Worm (Caenorhabditis elegans) whole organism, early embryonic: Measurements from ENCODE around the gene pes-9.

ENCODE experiments used
- B0310.2 ChIP-seq: sonication (generic microtip); optimal IDR thresholded peaks from 2 replicates; lab custom pipeline; 2016; ENCODE audit warnings: mild to moderate bottlenecking, missing genetic modification characterization, missing compliant biosample characterization
- F13C5.2 ChIP-seq: sonication (generic microtip); optimal IDR thresholded peaks from 2 replicates; lab custom pipeline; 2017; ENCODE audit warnings: mild to moderate bottlenecking, missing genetic modification characterization, inconsistent platforms, missing compliant biosample characterization
- aly-1 ChIP-seq: sonication (generic microtip); optimal IDR thresholded peaks from 2 replicates; lab custom pipeline; 2016; ENCODE audit warnings: missing genetic modification characterization, missing compliant biosample characterization
- ama-1 ChIP-seq: fragments of 150-350 bp; optimal IDR thresholded peaks from 2 replicates; lab custom pipeline; 2014
- ceh-13 ChIP-seq: fragments of 200-800 bp; sonication (Bioruptor generic); optimal IDR thresholded peaks from 2 replicates; lab custom pipeline; 2018; ENCODE audit warnings: mild to moderate bottlenecking, missing genetic modification characterization, missing compliant biosample characterization
- ceh-36 ChIP-seq: sonication (generic microtip); optimal IDR thresholded peaks from 2 replicates; lab custom pipeline; 2016; ENCODE audit warnings: missing genetic modification characterization, inconsistent platforms, missing compliant biosample characterization
- ets-7 ChIP-seq: sonication (generic microtip); optimal IDR thresholded peaks from 2 replicates; lab custom pipeline; 2016; ENCODE audit warnings: missing genotype, missing genetic modification characterization, missing compliant biosample characterization
- flt-1 ChIP-seq: fragments of 200-800 bp; sonication (Bioruptor generic); IDR thresholded peaks from 2 replicates; pipeline ENCODE4 v1.3.6; 2022; ENCODE audit warnings: missing genetic modification characterization, missing compliant biosample characterization
- hmbx-1 ChIP-seq: sonication (generic microtip); optimal IDR thresholded peaks from 2 replicates; lab custom pipeline; 2016; ENCODE audit warnings: mild to moderate bottlenecking, missing genetic modification characterization, missing compliant biosample characterization
- hmg-4 ChIP-seq: fragments of 200-800 bp; sonication (Bioruptor generic); optimal IDR thresholded peaks from 2 replicates; lab custom pipeline; 2018; ENCODE audit warnings: mild to moderate bottlenecking, missing genetic modification characterization, missing compliant biosample characterization
- hnd-1 ChIP-seq: sonication (generic microtip); optimal IDR thresholded peaks from 2 replicates; lab custom pipeline; 2016; ENCODE audit warnings: missing genetic modification characterization, missing compliant biosample characterization
- pes-1 ChIP-seq: fragments of 200-800 bp; sonication (Bioruptor generic); IDR thresholded peaks from 2 replicates; pipeline ENCODE4 v1.3.6; 2022; ENCODE audit warnings: missing genetic modification reagents, missing genetic modification characterization, missing compliant biosample characterization
- sea-1 ChIP-seq: fragments of 200-800 bp; sonication (Bioruptor generic); conservative IDR thresholded peaks from 2 replicates; pipeline ENCODE4 v1.3.6; 2022; ENCODE audit warnings: missing genetic modification characterization, missing compliant biosample characterization
- tbx-11 ChIP-seq: fragments of 200-800 bp; sonication (Bioruptor generic); IDR thresholded peaks from 2 replicates; pipeline ENCODE4 v1.3.6; 2022; ENCODE audit warnings: missing genetic modification characterization, missing compliant biosample characterization
- tbx-37 ChIP-seq: fragments of 200-800 bp; sonication (Bioruptor generic); conservative IDR thresholded peaks from 2 replicates; pipeline ENCODE4 v1.3.6; 2022; ENCODE audit warnings: missing genetic modification reagents, missing genetic modification characterization, missing compliant biosample characterization
- tra-4 ChIP-seq: sonication (generic microtip); optimal IDR thresholded peaks from 2 replicates; lab custom pipeline; 2017; ENCODE audit warnings: missing genetic modification characterization, missing compliant biosample characterization

pes-9 gene

ce11 chrV:14558757-14559156 is 38.1 kb downstream of the pes-9 start, which contains the start of gene C53A5.9:
C53A5.9 (minus strand) TSS chrV:14558857.
- TF ChIP-seq aly-1 (tag; lab: Kevin White, UChicago): no peak

ce11 chrV:14556187-14556586 is 40.6 kb downstream of the pes-9 start, which contains the start of gene srg-47:
srg-47 (minus strand) TSS chrV:14556287.
- TF ChIP-seq ama-1 (lab: Kevin White, UChicago) (no peak), F13C5.2 (tag; lab: Kevin White, UChicago) (no peak)

ce11 chrV:14548510-14548909 is 48.3 kb downstream of the pes-9 start:
- TF ChIP-seq ceh-36 (tag; lab: Kevin White, UChicago) (no peak), ceh-13 (GFP tag; lab: Kevin White, UChicago) (no peak)

ce11 chrV:14546569-14546968 is 50.3 kb downstream of the pes-9 start, which contains the start of gene C53A5.13:
C53A5.13 (plus strand) TSS chrV:14546869.
- TF ChIP-seq hnd-1 (tag; lab: Kevin White, UChicago): no peak

ce11 chrV:14545816-14546283 is 51.0 kb downstream of the pes-9 start, which contains the start of gene rike-1:
rike-1 (minus strand) TSS chrV:14545866.
- TF ChIP-seq hnd-1 (tag; lab: Kevin White, UChicago) (no peak), ama-1 (lab: Kevin White, UChicago) (no peak), ets-7 (tag; lab: Kevin White, UChicago) (no peak), sea-1 (no peak), ceh-36 (tag; lab: Kevin White, UChicago) (no peak), pes-1 (GFP tag; lab: Robert Waterston, UW) (no peak), tbx-37 (no peak), hmbx-1 (no peak), B0310.2 (tag; lab: Kevin White, UChicago) (no peak), tbx-11 (no peak), hmg-4 (GFP tag; lab: Kevin White, UChicago) (no peak), aly-1 (tag; lab: Kevin White, UChicago) (no peak), tra-4 (tag; lab: Kevin White, UChicago) (no peak), flt-1 (no peak), F13C5.2 (tag; lab: Kevin White, UChicago) (no peak)
